Worm (Caenorhabditis elegans): Measurements from ENCODE around the gene Y48A6B.8.

- no peak for TF ChIP-seq pha-4 (tag; optimal IDR thresholded peaks at IDR 0.05)
- no peak for TF ChIP-seq unc-62 (GFP tag; optimal IDR thresholded peaks at IDR 0.05)
- TF ChIP-seq ztf-11 (tag; optimal IDR thresholded peaks at IDR 0.05), result no peak
- no peak for TF ChIP-seq mep-1 (tag; optimal IDR thresholded peaks at IDR 0.05)
- no peak for TF ChIP-seq lsy-2 (tag; optimal IDR thresholded peaks at IDR 0.05)
- TF ChIP-seq nhr-237 (tag; optimal IDR thresholded peaks at IDR 0.05), result no peak
- TF ChIP-seq sptf-1 (tag; optimal IDR thresholded peaks at IDR 0.05), result no peak
- TF ChIP-seq nhr-28 (tag; optimal IDR thresholded peaks at IDR 0.05), result no peak
- TF ChIP-seq nhr-76 (tag; optimal IDR thresholded peaks at IDR 0.05), result no peak
- TF ChIP-seq cnd-1 (tag; optimal IDR thresholded peaks at IDR 0.05), result no peak
- no peak for TF ChIP-seq ces-1 (GFP tag; optimal IDR thresholded peaks at IDR 0.05)
- no peak for TF ChIP-seq elt-3 (tag; optimal IDR thresholded peaks at IDR 0.05)
- TF ChIP-seq snpc-4 (tag; optimal IDR thresholded peaks at IDR 0.05), result no peak
- TF ChIP-seq unc-39 (tag; optimal IDR thresholded peaks at IDR 0.05), result no peak
These were observed 2.7 kb downstream of the Y48A6B.8 start, which contains the start of gene Y48A6B.7 for ce11 chrIII:11026516-11027048.

Data from whole organism, mixed stage, embryonic.